Fruit fly (Drosophila melanogaster) whole organism, embryonic: ENCODE results near the gene CG6431.

ENCODE experiments used
- Bteb2 ChIP-seq: fragments of 200-800 bp; sonication (Bioruptor generic); optimal IDR thresholded peaks from 2 replicates; lab custom pipeline; 2016; ENCODE audit warnings: missing biosample characterization, missing genetic modification characterization
- CG10979 ChIP-seq: fragments of 200-800 bp; sonication (Bioruptor generic); optimal IDR thresholded peaks from 2 replicates; lab custom pipeline; 2018; ENCODE audit warnings: missing biosample characterization, mild to moderate bottlenecking, missing genetic modification characterization, moderate library complexity
- CG11093 ChIP-seq: fragments of 200-800 bp; sonication (Bioruptor generic); IDR thresholded peaks from 3 replicates; pipeline ENCODE4 v1.3.6; 2022; ENCODE audit warnings: missing biosample characterization, missing genetic modification characterization
- CG11456 ChIP-seq: fragments of 200-800 bp; sonication (Bioruptor generic); IDR thresholded peaks from 3 replicates; pipeline ENCODE4 v1.3.6; 2022; ENCODE audit warnings: missing biosample characterization, missing genetic modification characterization
- CG12744 ChIP-seq: fragments of 200-800 bp; sonication (Bioruptor generic); optimal IDR thresholded peaks from 2 replicates; lab custom pipeline; 2016; ENCODE audit warnings: missing biosample characterization, missing genetic modification characterization
- CG13296 ChIP-seq: fragments of 200-800 bp; sonication (Bioruptor generic); optimal IDR thresholded peaks from 3 replicates; lab custom pipeline; 2018; ENCODE audit warnings: missing biosample characterization, mild to moderate bottlenecking, missing genetic modification characterization
- CG13624 ChIP-seq: fragments of 200-800 bp; sonication (Bioruptor generic); optimal IDR thresholded peaks from 2 replicates; lab custom pipeline; 2016; ENCODE audit warnings: missing biosample characterization, missing genetic modification characterization
- CG14050 ChIP-seq: fragments of 200-800 bp; sonication (Bioruptor generic); IDR thresholded peaks from 3 replicates; pipeline ENCODE4 v1.3.6; 2022; ENCODE audit warnings: missing biosample characterization, missing genetic modification characterization
- CG17328 ChIP-seq: fragments of 200-800 bp; sonication (Bioruptor generic); IDR thresholded peaks from 2 replicates; pipeline ENCODE4 v1.3.6; 2022; ENCODE audit warnings: missing biosample characterization, missing genetic modification characterization
- CG17912 ChIP-seq: fragments of 200-800 bp; sonication (Bioruptor generic); optimal IDR thresholded peaks from 2 replicates; lab custom pipeline; 2018; ENCODE audit warnings: missing biosample characterization, mild to moderate bottlenecking, missing genetic modification characterization
- CG1792 ChIP-seq: fragments of 200-800 bp; sonication (Bioruptor generic); optimal IDR thresholded peaks from 2 replicates; lab custom pipeline; 2016; ENCODE audit warnings: missing biosample characterization, missing genetic modification characterization
- CG1832 ChIP-seq: fragments of 200-800 bp; sonication (Bioruptor generic); optimal IDR thresholded peaks from 2 replicates; lab custom pipeline; 2017; ENCODE audit warnings: missing biosample characterization, mild to moderate bottlenecking, missing genetic modification characterization, inconsistent platforms
- CG18619 ChIP-seq: fragments of 200-800 bp; sonication (Bioruptor generic); optimal IDR thresholded peaks from 3 replicates; lab custom pipeline; 2017; ENCODE audit warnings: missing biosample characterization, mild to moderate bottlenecking, missing genetic modification characterization
- CG2129 ChIP-seq: fragments of 200-800 bp; sonication (Bioruptor generic); IDR thresholded peaks from 2 replicates; pipeline ENCODE4 v1.3.6; 2022; ENCODE audit warnings: missing biosample characterization, missing genetic modification characterization; ENCODE audit not compliant: partially characterized antibody
- CG30403 ChIP-seq: fragments of 200-800 bp; sonication (Bioruptor generic); optimal IDR thresholded peaks from 3 replicates; lab custom pipeline; 2016; ENCODE audit warnings: missing biosample characterization, missing genetic modification characterization
- CG31365 ChIP-seq: fragments of 200-800 bp; sonication (Bioruptor generic); optimal IDR thresholded peaks from 2 replicates; lab custom pipeline; 2018; ENCODE audit warnings: missing biosample characterization, mild to moderate bottlenecking, missing genetic modification characterization
- CG7556 ChIP-seq: fragments of 200-800 bp; sonication (Bioruptor generic); optimal IDR thresholded peaks from 2 replicates; lab custom pipeline; 2017; ENCODE audit warnings: missing biosample characterization, mild to moderate bottlenecking, missing genetic modification characterization
- CG7928 ChIP-seq: fragments of 200-800 bp; sonication (Bioruptor generic); optimal IDR thresholded peaks from 2 replicates; lab custom pipeline; 2017; ENCODE audit warnings: missing biosample characterization, mild to moderate bottlenecking, missing genetic modification characterization
- CG8281 ChIP-seq: fragments of 200-800 bp; sonication (Bioruptor generic); optimal IDR thresholded peaks from 2 replicates; lab custom pipeline; 2018; ENCODE audit warnings: missing biosample characterization, mild to moderate bottlenecking, missing genetic modification characterization, moderate library complexity
- CG9797 ChIP-seq: fragments of 200-800 bp; sonication (Bioruptor generic); optimal IDR thresholded peaks from 3 replicates; lab custom pipeline; 2018; ENCODE audit warnings: missing biosample characterization, mild to moderate bottlenecking, missing genetic modification characterization
- Chrac-16 ChIP-seq: fragments of 200-800 bp; sonication (Bioruptor generic); optimal IDR thresholded peaks from 3 replicates; lab custom pipeline; 2016; ENCODE audit warnings: missing biosample characterization, missing genetic modification characterization
- Dp ChIP-seq: fragments of 200-800 bp; sonication (Bioruptor generic); optimal IDR thresholded peaks from 2 replicates; lab custom pipeline; 2018; ENCODE audit warnings: missing biosample characterization, mild to moderate bottlenecking, missing genetic modification characterization, moderate library complexity
- MESR4 ChIP-seq: fragments of 200-800 bp; sonication (Bioruptor generic); optimal IDR thresholded peaks from 2 replicates; lab custom pipeline; 2018; ENCODE audit warnings: missing biosample characterization, mild to moderate bottlenecking, missing genetic modification characterization, moderate library complexity
- MTF-1 ChIP-seq: fragments of 200-800 bp; sonication (Bioruptor generic); optimal IDR thresholded peaks from 2 replicates; lab custom pipeline; 2018; ENCODE audit warnings: missing biosample characterization, mild to moderate bottlenecking, missing genetic modification characterization, borderline replicate concordance
- Rx ChIP-seq: fragments of 200-800 bp; sonication (Bioruptor generic); IDR thresholded peaks from 2 replicates; pipeline ENCODE4 v1.3.6; 2022; ENCODE audit warnings: missing biosample characterization, missing genetic modification characterization
- Scr ChIP-seq: fragments of 200-800 bp; sonication (Bioruptor generic); IDR thresholded peaks from 2 replicates; pipeline ENCODE4 v1.3.6; 2022; ENCODE audit warnings: missing biosample characterization, missing genetic modification characterization; ENCODE audit not compliant: partially characterized antibody
- TFAM ChIP-seq: fragments of 200-800 bp; sonication (Bioruptor generic); optimal IDR thresholded peaks from 2 replicates; lab custom pipeline; 2017; ENCODE audit warnings: missing biosample characterization, missing genetic modification characterization, inconsistent platforms
- Taf1 ChIP-seq: fragments of 200-800 bp; sonication (Bioruptor generic); IDR thresholded peaks from 2 replicates; pipeline ENCODE4 v1.3.6; 2022; ENCODE audit warnings: missing biosample characterization, missing genetic modification characterization
- Vsx1 ChIP-seq: fragments of 200-800 bp; sonication (Bioruptor generic); optimal IDR thresholded peaks from 2 replicates; lab custom pipeline; 2017; ENCODE audit warnings: missing biosample characterization, mild to moderate bottlenecking, missing genetic modification characterization, missing genetic modification reagents
- ase ChIP-seq: fragments of 200-800 bp; sonication (Bioruptor generic); IDR thresholded peaks from 3 replicates; pipeline ENCODE4 v1.3.6; 2022; ENCODE audit warnings: missing biosample characterization, missing genetic modification characterization
- croc ChIP-seq: fragments of 200-800 bp; sonication (Bioruptor generic); conservative IDR thresholded peaks from 3 replicates; pipeline ENCODE4 v1.3.6; 2022; ENCODE audit warnings: missing biosample characterization, missing genetic modification characterization
- dan ChIP-seq: fragments of 200-800 bp; sonication (Bioruptor generic); IDR thresholded peaks from 2 replicates; pipeline ENCODE4 v1.3.6; 2022; ENCODE audit warnings: missing biosample characterization, missing genetic modification characterization
- dmrt99B ChIP-seq: fragments of 200-800 bp; sonication (Bioruptor generic); optimal IDR thresholded peaks from 2 replicates; lab custom pipeline; 2018; ENCODE audit warnings: missing biosample characterization, mild to moderate bottlenecking, missing genetic modification characterization, moderate library complexity
- emc ChIP-seq: fragments of 200-800 bp; sonication (Bioruptor generic); optimal IDR thresholded peaks from 2 replicates; lab custom pipeline; 2016; ENCODE audit warnings: missing biosample characterization, missing genetic modification characterization
- ems ChIP-seq: fragments of 200-800 bp; sonication (Bioruptor generic); optimal IDR thresholded peaks from 3 replicates; lab custom pipeline; 2016; ENCODE audit warnings: missing biosample characterization, missing genetic modification characterization
- fd102C ChIP-seq: fragments of 200-800 bp; sonication (Bioruptor generic); optimal IDR thresholded peaks from 2 replicates; lab custom pipeline; 2018; ENCODE audit warnings: missing biosample characterization, mild to moderate bottlenecking, missing genetic modification characterization, moderate library complexity
- grn ChIP-seq: fragments of 200-800 bp; sonication (Bioruptor generic); optimal IDR thresholded peaks from 3 replicates; lab custom pipeline; 2017; ENCODE audit warnings: missing biosample characterization, missing genetic modification characterization
- gro ChIP-seq: fragments of 200-800 bp; sonication (Bioruptor generic); optimal IDR thresholded peaks from 2 replicates; lab custom pipeline; 2016; ENCODE audit warnings: missing biosample characterization, missing genetic modification characterization
- jigr1 ChIP-seq: fragments of 200-800 bp; sonication (Bioruptor generic); IDR thresholded peaks from 3 replicates; pipeline ENCODE4 v1.3.6; 2022; ENCODE audit warnings: missing biosample characterization, missing genetic modification characterization
- ken ChIP-seq: fragments of 200-800 bp; sonication (Bioruptor generic); IDR thresholded peaks from 3 replicates; pipeline ENCODE4 v1.3.6; 2022; ENCODE audit warnings: missing biosample characterization, missing genetic modification characterization
- lov ChIP-seq, 2 experiments: fragments of 200-800 bp in 1 of 2; fragments of >200 bp in 1 of 2; sonication (Bioruptor generic) in 1 of 2; IDR thresholded peaks in 1 of 2; optimal IDR thresholded peaks in 1 of 2; 2 replicates in 1 of 2; 3 replicates in 1 of 2; pipeline versions ENCODE4 v1.3.6 to Lab custom; 2017 to 2022; ENCODE audit warnings: missing biosample characterization in 1 of 2, missing genetic modification characterization in 1 of 2
- org-1 ChIP-seq: fragments of 200-800 bp; sonication (Bioruptor generic); optimal IDR thresholded peaks from 2 replicates; lab custom pipeline; 2017; ENCODE audit warnings: missing biosample characterization, missing genetic modification characterization
- pan ChIP-seq, 4 experiments: fragments of >200 bp in 3 of 4; fragments of 200-800 bp in 1 of 4; sonication (Bioruptor generic) in 1 of 4; optimal IDR thresholded peaks in 3 of 4; IDR thresholded peaks in 1 of 4; 2 replicates each; pipeline versions ENCODE4 v1.3.6 to Lab custom; 2017 to 2022; ENCODE audit warnings: missing biosample characterization in 2 of 4, missing genetic modification characterization in 2 of 4, mixed read lengths in 1 of 4
- prd ChIP-seq, 3 experiments: fragments of >200 bp in 2 of 3; fragments of 200-800 bp in 1 of 3; sonication (Bioruptor generic) in 1 of 3; optimal IDR thresholded peaks in 2 of 3; IDR thresholded peaks in 1 of 3; 2 replicates in 2 of 3; 3 replicates in 1 of 3; pipeline versions ENCODE4 v1.3.6 to Lab custom; 2017 to 2022; ENCODE audit warnings: missing biosample characterization in 1 of 3, missing genetic modification characterization in 1 of 3
- slp2 ChIP-seq: fragments of 200-800 bp; sonication (Bioruptor generic); optimal IDR thresholded peaks from 2 replicates; lab custom pipeline; 2016; ENCODE audit warnings: missing biosample characterization, missing genetic modification characterization
- tgo ChIP-seq: fragments of 200-800 bp; sonication (Bioruptor generic); IDR thresholded peaks from 3 replicates; pipeline ENCODE4 v1.3.6; 2022; ENCODE audit warnings: missing biosample characterization, missing genetic modification characterization
- trh ChIP-seq: fragments of 200-800 bp; sonication (Bioruptor generic); optimal IDR thresholded peaks from 2 replicates; lab custom pipeline; 2016; ENCODE audit warnings: missing biosample characterization, missing genetic modification characterization
- vfl ChIP-seq: fragments of 200-800 bp; sonication (Bioruptor generic); optimal IDR thresholded peaks from 2 replicates; lab custom pipeline; 2016; ENCODE audit warnings: missing biosample characterization, missing genetic modification characterization
- vvl ChIP-seq: fragments of 200-800 bp; sonication (Bioruptor generic); IDR thresholded peaks from 2 replicates; pipeline ENCODE4 v1.3.6; 2022; ENCODE audit warnings: missing biosample characterization, missing genetic modification characterization

Gene CG6431

DNA sequence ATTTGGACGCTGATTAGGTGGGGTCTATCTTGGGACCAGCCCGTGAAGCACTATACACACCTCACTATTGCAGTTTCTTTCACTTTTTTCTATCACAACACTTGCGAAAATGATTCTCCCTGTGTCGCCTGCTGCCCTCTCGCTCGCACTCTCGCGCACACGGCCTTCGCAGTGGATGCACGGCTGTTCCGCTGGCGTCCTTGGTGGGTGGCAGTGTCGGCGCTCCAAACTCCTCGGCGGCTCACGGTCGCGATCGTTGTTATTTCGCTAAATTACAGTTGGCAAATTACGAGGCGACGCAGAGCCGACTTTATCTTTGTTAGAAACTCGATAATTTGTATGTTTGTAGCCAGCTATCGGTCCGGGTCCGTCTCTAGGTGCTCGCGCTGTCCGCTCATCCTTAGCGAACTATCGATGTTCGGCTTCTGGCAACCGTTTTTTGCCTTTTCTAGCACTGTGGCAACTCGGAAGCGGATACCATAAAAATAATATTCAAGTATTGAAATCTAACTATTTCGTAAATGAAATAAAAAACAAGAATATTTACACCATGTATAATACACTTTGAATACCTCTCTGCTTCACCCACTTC lies 43.7 kb downstream of the CG6431 start, which contains the start of gene Ubc2 (continued):
- TF ChIP-seq Vsx1: no peak
- TF ChIP-seq CG31365 (tag; lab: Kevin White, UChicago): no peak
- peak; percentile 47 for TF ChIP-seq CG13624 (GFP tag; lab: Kevin White, UChicago)
- TF ChIP-seq CG7556 (GFP tag; lab: Kevin White, UChicago): no peak
- peak; percentile 31 for TF ChIP-seq gro (GFP tag; lab: Kevin White, UChicago)
- TF ChIP-seq Dp (GFP tag; lab: Kevin White, UChicago): peak; percentile 69
- TF ChIP-seq CG8281: no peak
- TF ChIP-seq ems (GFP tag; lab: Kevin White, UChicago): no peak
- TF ChIP-seq Bteb2 (GFP tag; lab: Kevin White, UChicago): no peak
- no peak for TF ChIP-seq dan (GFP tag; lab: Robert Waterston, UW)
- TF ChIP-seq CG14050: no peak
- no peak for TF ChIP-seq MTF-1 (GFP tag; lab: Kevin White, UChicago)
- no peak for TF ChIP-seq CG1792 (GFP tag; lab: Kevin White, UChicago)
- TF ChIP-seq tgo (GFP tag; lab: Robert Waterston, UW): no peak
- TF ChIP-seq Scr (GFP tag; lab: Robert Waterston, UW): peak; percentile 84
- no peak for TF ChIP-seq slp2 (GFP tag; lab: Kevin White, UChicago)
- TF ChIP-seq CG17912 (GFP tag; lab: Kevin White, UChicago): no peak
- TF ChIP-seq CG12744 (GFP tag; lab: Kevin White, UChicago): peak; percentile 4
- no peak for TF ChIP-seq prd (optimal IDR thresholded peaks at IDR 0.05; lab: Kevin White, UChicago)
- TF ChIP-seq prd (GFP tag; IDR thresholded peaks at IDR 0.05; lab: Robert Waterston, UW): peak; percentile 33; the same call in 2 of the 3 replicates
- no peak for TF ChIP-seq vfl
- TF ChIP-seq CG9797 (GFP tag; lab: Kevin White, UChicago): peak; percentile 40
- TF ChIP-seq TFAM: no peak
- TF ChIP-seq CG1832 (GFP tag; lab: Kevin White, UChicago): peak; percentile 73
- peak; percentile 34; the same call in 1 of the 2 replicates for TF ChIP-seq CG2129 (GFP tag; lab: Robert Waterston, UW)
- no peak for TF ChIP-seq CG11093 (GFP tag; lab: Robert Waterston, UW)
- no peak for TF ChIP-seq CG18619 (GFP tag; lab: Kevin White, UChicago)
- TF ChIP-seq CG13296 (GFP tag; lab: Kevin White, UChicago): no peak
- TF ChIP-seq Rx: no peak
- no peak for TF ChIP-seq trh
- no peak for TF ChIP-seq emc
- peak; percentile 10 for TF ChIP-seq CG10979
- peak; percentile 37 for TF ChIP-seq CG30403 (GFP tag; lab: Kevin White, UChicago)
- TF ChIP-seq MESR4 (GFP tag; lab: Kevin White, UChicago): peak; percentile 54
- TF ChIP-seq dmrt99B (tag; lab: Kevin White, UChicago): no peak
- TF ChIP-seq pan (optimal IDR thresholded peaks at IDR 0.05; lab: Kevin White, UChicago): no peak
- TF ChIP-seq pan (GFP tag; optimal IDR thresholded peaks at IDR 0.05 in 1 of 2, IDR thresholded peaks at IDR 0.05 in 1 of 2): no peak
- 0 out of 3 replicates have a peak, but pooled peaks have one; percentile 23 for TF ChIP-seq ken
- no peak for TF ChIP-seq lov (optimal IDR thresholded peaks at IDR 0.05; lab: Kevin White, UChicago)
- TF ChIP-seq lov (GFP tag; IDR thresholded peaks at IDR 0.05; lab: Robert Waterston, UW): no peak
- TF ChIP-seq org-1 (GFP tag; lab: Kevin White, UChicago): no peak
- TF ChIP-seq CG17328 (GFP tag; lab: Robert Waterston, UW): no peak
- TF ChIP-seq Chrac-16 (GFP tag; lab: Kevin White, UChicago): no peak
- no peak for TF ChIP-seq croc (GFP tag; lab: Robert Waterston, UW)
- 0 out of 3 replicates have a peak, but pooled peaks have one; percentile 34 for TF ChIP-seq CG11456 (GFP tag; lab: Robert Waterston, UW)
- TF ChIP-seq Taf1 (GFP tag; lab: Robert Waterston, UW): no peak
- no peak for TF ChIP-seq CG7928 (GFP tag; lab: Kevin White, UChicago)
- TF ChIP-seq ase (GFP tag; lab: Robert Waterston, UW): no peak
- TF ChIP-seq vvl (GFP tag; lab: Robert Waterston, UW): peak; percentile 61
- TF ChIP-seq fd102C: no peak
- no peak for TF ChIP-seq grn (GFP tag; lab: Kevin White, UChicago)
- TF ChIP-seq jigr1: no peak
